Fruit fly (Drosophila melanogaster): ENCODE measurements around the gene Tbc1d8-9.

Tbc1d8-9 gene

DNA sequence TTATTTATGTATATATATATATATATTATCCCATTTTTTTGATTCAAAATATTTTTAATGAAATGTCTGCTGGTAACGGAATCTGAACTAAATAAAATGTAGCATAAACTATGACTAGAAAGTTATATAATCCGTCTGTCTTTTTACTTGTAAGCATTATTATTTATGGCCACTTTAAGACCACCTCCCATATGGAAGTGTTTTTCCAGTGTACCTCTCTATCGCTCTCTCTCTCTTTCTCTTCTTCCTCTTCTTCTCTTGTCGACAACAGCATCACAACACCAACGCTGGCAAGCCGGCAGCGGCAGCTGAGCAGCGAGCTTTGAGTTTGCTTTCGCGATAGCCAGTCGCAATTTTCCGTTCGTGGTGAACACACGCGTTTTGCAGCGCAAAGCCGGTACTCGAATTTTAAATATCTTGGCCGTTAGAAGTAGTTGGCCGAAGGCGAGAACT is 38.7 kb upstream of the Tbc1d8-9 start, which contains the start of gene rgn (continued):
- peak; percentile 73 for TF ChIP-seq NFAT (GFP tag; IDR thresholded peaks at IDR 0.05)
- peak; percentile 13 for TF ChIP-seq CG17568 (GFP tag; optimal IDR thresholded peaks at IDR 0.05)
- TF ChIP-seq jing (GFP tag; optimal IDR thresholded peaks at IDR 0.05) = peak; percentile 42
- peak; percentile 87 for TF ChIP-seq CG12659 (GFP tag; optimal IDR thresholded peaks at IDR 0.05)
- no peak for TF ChIP-seq stwl (tag; optimal IDR thresholded peaks at IDR 0.05)
- TF ChIP-seq Dip3 (GFP tag; optimal IDR thresholded peaks at IDR 0.05) = peak; percentile 33
- no peak for TF ChIP-seq CG9797 (GFP tag; optimal IDR thresholded peaks at IDR 0.05)
- TF ChIP-seq Elba2 (GFP tag; optimal IDR thresholded peaks at IDR 0.05) = no peak
- peak; percentile 75 for TF ChIP-seq CG9437 (GFP tag; optimal IDR thresholded peaks at IDR 0.05)
- TF ChIP-seq D19A (tag; optimal IDR thresholded peaks at IDR 0.05) = peak; percentile 58
- peak; percentile 2 for TF ChIP-seq repo (GFP tag; optimal IDR thresholded peaks at IDR 0.05)
- peak; percentile 26 for TF ChIP-seq nerfin-1 (tag; optimal IDR thresholded peaks at IDR 0.05)
- TF ChIP-seq NK7.1 (GFP tag; optimal IDR thresholded peaks at IDR 0.05) = peak; percentile 28
- TF ChIP-seq crp (GFP tag; optimal IDR thresholded peaks at IDR 0.05) = peak in 1 of 2 experiments; percentile 3
- TF ChIP-seq CG34224 (GFP tag; IDR thresholded peaks at IDR 0.05; ENCODE audit: partially characterized antibody) = no peak; the same call in 2 of the 3 replicates
- TF ChIP-seq CG13296 (GFP tag; optimal IDR thresholded peaks at IDR 0.05) = peak; percentile 76
- TF ChIP-seq CG10462 (GFP tag; optimal IDR thresholded peaks at IDR 0.05) = peak; percentile 41
- peak; percentile 63 for TF ChIP-seq Nf-YC (tag; optimal IDR thresholded peaks at IDR 0.05)
- TF ChIP-seq CG3838 (GFP tag; optimal IDR thresholded peaks at IDR 0.05) = peak; percentile 0
- no peak for TF ChIP-seq Hmx (GFP tag; optimal IDR thresholded peaks at IDR 0.05)
- peak; percentile 68 for TF ChIP-seq CG1233 (GFP tag; optimal IDR thresholded peaks at IDR 0.05)
- peak; percentile 39 for TF ChIP-seq CG11723 (GFP tag; optimal IDR thresholded peaks at IDR 0.05)
- peak; percentile 64 for TF ChIP-seq fd96Cb (tag; optimal IDR thresholded peaks at IDR 0.05)
- TF ChIP-seq CkIIα-i1 (GFP tag; IDR thresholded peaks at IDR 0.05) = no peak
- TF ChIP-seq Asciz (GFP tag; optimal IDR thresholded peaks at IDR 0.05) = peak; percentile 52
- no peak for TF ChIP-seq CG17186 (GFP tag; optimal IDR thresholded peaks at IDR 0.05)
- TF ChIP-seq ro (GFP tag; IDR thresholded peaks at IDR 0.05) = peak; percentile 26; the same call in 1 of the 2 replicates
- peak; percentile 76 for TF ChIP-seq Adf1 (GFP tag; IDR thresholded peaks at IDR 0.05)
- TF ChIP-seq CG34422 (GFP tag; IDR thresholded peaks at IDR 0.05) = peak; percentile 71; the same call in 1 of the 3 replicates
- TF ChIP-seq HmgZ (tag; optimal IDR thresholded peaks at IDR 0.05) = peak; percentile 59
- no peak for TF ChIP-seq CG8478 (optimal IDR thresholded peaks at IDR 0.05)
- TF ChIP-seq Mes4 (GFP tag; optimal IDR thresholded peaks at IDR 0.05) = no peak
- no peak for TF ChIP-seq crol (GFP tag; IDR thresholded peaks at IDR 0.05)
- peak; percentile 76 for TF ChIP-seq ci (GFP tag; IDR thresholded peaks at IDR 0.05)
- peak; percentile 70; the same call in 1 of the 2 replicates for TF ChIP-seq H2.0 (GFP tag; IDR thresholded peaks at IDR 0.05)
- TF ChIP-seq D19B (GFP tag; optimal IDR thresholded peaks at IDR 0.05) = peak; percentile 77
- peak; percentile 72 for TF ChIP-seq CG7786 (GFP tag; optimal IDR thresholded peaks at IDR 0.05)
- no peak for TF ChIP-seq dan (GFP tag; IDR thresholded peaks at IDR 0.05)
- TF ChIP-seq Taf1 (GFP tag; IDR thresholded peaks at IDR 0.05) = peak; percentile 78
- peak in 1 of 2 experiments; percentile 36 for TF ChIP-seq Eip74EF (GFP tag; optimal IDR thresholded peaks at IDR 0.05)
- TF ChIP-seq CG2120 (GFP tag; optimal IDR thresholded peaks at IDR 0.05) = peak; percentile 86
- peak; percentile 31 for TF ChIP-seq Six4 (GFP tag; optimal IDR thresholded peaks at IDR 0.05)
- peak; percentile 56 for TF ChIP-seq CG10654 (GFP tag; optimal IDR thresholded peaks at IDR 0.05)
- 0 out of 3 replicates have a peak, but pooled peaks have one; percentile 12 for TF ChIP-seq CG14860 (GFP tag; IDR thresholded peaks at IDR 0.05; ENCODE audit: partially characterized antibody)
- TF ChIP-seq CG1602 (GFP tag; optimal IDR thresholded peaks at IDR 0.05) = peak; percentile 67
- no peak for TF ChIP-seq HLHmδ (GFP tag; optimal IDR thresholded peaks at IDR 0.05)
- peak; percentile 51 for TF ChIP-seq nom (GFP tag; optimal IDR thresholded peaks at IDR 0.05)
- no peak for TF ChIP-seq CG12299 (tag; optimal IDR thresholded peaks at IDR 0.05)
- peak; percentile 80 for TF ChIP-seq bcd (GFP tag; optimal IDR thresholded peaks at IDR 0.05)
- TF ChIP-seq CG18599 (GFP tag; optimal IDR thresholded peaks at IDR 0.05) = peak; percentile 89
